Fruit fly (Drosophila melanogaster): ENCODE measurements around the gene Rbcn-3A.

Gene Rbcn-3A

DNA sequence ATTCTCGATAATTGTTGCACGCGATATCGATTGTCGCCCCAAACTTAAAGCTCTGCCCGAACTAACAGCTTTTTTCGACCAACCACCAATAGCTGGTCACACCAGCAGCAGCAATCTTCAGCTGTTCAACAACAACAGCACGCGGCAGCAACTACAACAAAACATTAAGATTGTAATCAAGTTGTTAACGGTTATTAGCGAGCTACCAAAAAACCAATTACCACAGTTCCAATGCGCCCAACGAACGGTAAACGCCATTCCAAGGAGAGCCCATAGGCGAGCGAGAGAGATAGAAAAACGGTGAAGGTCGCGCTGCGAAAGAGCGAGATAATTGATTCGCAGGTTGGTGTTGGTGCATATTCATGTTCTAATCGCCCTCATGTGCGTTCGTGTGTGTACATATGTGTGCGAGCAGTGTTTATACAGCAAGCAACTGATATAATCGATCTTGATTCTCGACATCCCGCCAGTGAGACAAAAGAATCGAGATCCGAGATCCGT is 35.4 kb downstream of the Rbcn-3A start, which contains the start of gene Efr (continued):
- peak; percentile 59 for TF ChIP-seq gfzf (GFP tag; optimal IDR thresholded peaks at IDR 0.05)
- TF ChIP-seq CG4328 (GFP tag; optimal IDR thresholded peaks at IDR 0.05), result peak; percentile 47
- TF ChIP-seq ci (GFP tag; IDR thresholded peaks at IDR 0.05), result 0 out of 3 replicates have a peak, but pooled peaks have one; percentile 40
- TF ChIP-seq CG1233 (GFP tag; optimal IDR thresholded peaks at IDR 0.05), result peak; percentile 3
- peak; percentile 85 for TF ChIP-seq mirr (GFP tag; optimal IDR thresholded peaks at IDR 0.05)
- peak; percentile 28 for TF ChIP-seq BEAF-32 (GFP tag; optimal IDR thresholded peaks at IDR 0.05)
- TF ChIP-seq sd (tag; optimal IDR thresholded peaks at IDR 0.05), result peak; percentile 80
- TF ChIP-seq Vsx1 (GFP tag; optimal IDR thresholded peaks at IDR 0.05), result no peak
- peak; percentile 22 for TF ChIP-seq CG2116 (GFP tag; optimal IDR thresholded peaks at IDR 0.05)
- peak; percentile 59 for TF ChIP-seq Adf1 (GFP tag; IDR thresholded peaks at IDR 0.05)
- TF ChIP-seq inv (GFP tag; IDR thresholded peaks at IDR 0.05; ENCODE audit: partially characterized antibody), result no peak
- TF ChIP-seq Fer2 (tag; optimal IDR thresholded peaks at IDR 0.05), result no peak
- no peak for TF ChIP-seq CG10565 (GFP tag; optimal IDR thresholded peaks at IDR 0.05)
- TF ChIP-seq Nf-YC (tag; optimal IDR thresholded peaks at IDR 0.05), result peak; percentile 16
- peak; percentile 94 for TF ChIP-seq CG34376 (GFP tag; optimal IDR thresholded peaks at IDR 0.05)
- no peak for TF ChIP-seq CG3065 (GFP tag; optimal IDR thresholded peaks at IDR 0.05)
- no peak for TF ChIP-seq lola (GFP tag; optimal IDR thresholded peaks at IDR 0.05)
- no peak for TF ChIP-seq CG8944 (GFP tag; optimal IDR thresholded peaks at IDR 0.05)
- TF ChIP-seq CrebB (tag; optimal IDR thresholded peaks at IDR 0.05), result peak; percentile 28
- TF ChIP-seq stwl (tag; optimal IDR thresholded peaks at IDR 0.05), result peak; percentile 15
- TF ChIP-seq CG4360 (GFP tag; IDR thresholded peaks at IDR 0.05), result peak; percentile 72
- TF ChIP-seq Mes4 (GFP tag; optimal IDR thresholded peaks at IDR 0.05), result no peak
- peak; percentile 33 for TF ChIP-seq lab (GFP tag; optimal IDR thresholded peaks at IDR 0.05)
- no peak for TF ChIP-seq ttk (GFP tag; IDR thresholded peaks at IDR 0.05)
- peak; percentile 31 for TF ChIP-seq CG13296 (GFP tag; optimal IDR thresholded peaks at IDR 0.05)
- TF ChIP-seq Ets65A (GFP tag), result no peak
- peak; percentile 61 for TF ChIP-seq CG3838 (GFP tag; optimal IDR thresholded peaks at IDR 0.05)
- TF ChIP-seq vvl (GFP tag; IDR thresholded peaks at IDR 0.05), result peak; percentile 32; the same call in 1 of the 2 replicates
- peak; percentile 8 for TF ChIP-seq CG7987 (GFP tag; optimal IDR thresholded peaks at IDR 0.05)
- TF ChIP-seq tin (GFP tag; optimal IDR thresholded peaks at IDR 0.05), result no peak
- peak; percentile 27 for TF ChIP-seq Lhr (GFP tag; optimal IDR thresholded peaks at IDR 0.05)
- TF ChIP-seq GATAe (GFP tag; conservative IDR thresholded peaks at IDR 0.05), result 0 out of 2 replicates have a peak, but pooled peaks have one; percentile 33
- no peak for TF ChIP-seq CG12299 (tag; optimal IDR thresholded peaks at IDR 0.05)
- TF ChIP-seq HLH3B (GFP tag; IDR thresholded peaks at IDR 0.05), result no peak
- TF ChIP-seq CG10147 (GFP tag; optimal IDR thresholded peaks at IDR 0.05), result peak; percentile 10
- peak; percentile 15 for TF ChIP-seq Fer1 (GFP tag; optimal IDR thresholded peaks at IDR 0.05)
- no peak for TF ChIP-seq CG8089 (GFP tag; optimal IDR thresholded peaks at IDR 0.05)
- 0 out of 3 replicates have a peak, but pooled peaks have one; percentile 14 for TF ChIP-seq Doc3 (GFP tag; IDR thresholded peaks at IDR 0.05; ENCODE audit: partially characterized antibody)
- TF ChIP-seq rib (GFP tag; IDR thresholded peaks at IDR 0.05), result peak; percentile 34; the same call in 1 of the 2 replicates
- TF ChIP-seq lov (optimal IDR thresholded peaks at IDR 0.05), result no peak
- 0 out of 3 replicates have a peak, but pooled peaks have one; percentile 30 for TF ChIP-seq lov (GFP tag; IDR thresholded peaks at IDR 0.05)
- TF ChIP-seq z (GFP tag; IDR thresholded peaks at IDR 0.05), result no peak
- TF ChIP-seq ham (GFP tag; IDR thresholded peaks at IDR 0.05), result no peak
- no peak for TF ChIP-seq Sry-β (GFP tag; optimal IDR thresholded peaks at IDR 0.05)
- TF ChIP-seq hbn (GFP tag; IDR thresholded peaks at IDR 0.05; ENCODE audit: partially characterized antibody), result peak; percentile 33; the same call in 1 of the 2 replicates
- TF ChIP-seq Elba2 (GFP tag; optimal IDR thresholded peaks at IDR 0.05), result no peak
- TF ChIP-seq Med (GFP tag), result no peak
- 0 out of 3 replicates have a peak, but pooled peaks have one; percentile 24 for TF ChIP-seq CG34224 (GFP tag; IDR thresholded peaks at IDR 0.05; ENCODE audit: partially characterized antibody)
- TF ChIP-seq CG3281 (GFP tag; optimal IDR thresholded peaks at IDR 0.05), result peak; percentile 26
